Worm (Caenorhabditis elegans) whole organism, early embryonic: ENCODE measurements around the gene ZK757.1.

Experiments
- B0310.2 ChIP-seq: sonication (generic microtip); optimal IDR thresholded peaks from 2 replicates; lab custom pipeline; 2016; ENCODE audit warnings: mild to moderate bottlenecking, missing genetic modification characterization, missing compliant biosample characterization
- F13C5.2 ChIP-seq: sonication (generic microtip); optimal IDR thresholded peaks from 2 replicates; lab custom pipeline; 2017; ENCODE audit warnings: mild to moderate bottlenecking, missing genetic modification characterization, inconsistent platforms, missing compliant biosample characterization
- aly-1 ChIP-seq: sonication (generic microtip); optimal IDR thresholded peaks from 2 replicates; lab custom pipeline; 2016; ENCODE audit warnings: missing genetic modification characterization, missing compliant biosample characterization
- ama-1 ChIP-seq: fragments of 150-350 bp; optimal IDR thresholded peaks from 2 replicates; lab custom pipeline; 2014
- ceh-13 ChIP-seq: fragments of 200-800 bp; sonication (Bioruptor generic); optimal IDR thresholded peaks from 2 replicates; lab custom pipeline; 2018; ENCODE audit warnings: mild to moderate bottlenecking, missing genetic modification characterization, missing compliant biosample characterization
- ceh-36 ChIP-seq: sonication (generic microtip); optimal IDR thresholded peaks from 2 replicates; lab custom pipeline; 2016; ENCODE audit warnings: missing genetic modification characterization, inconsistent platforms, missing compliant biosample characterization
- ets-7 ChIP-seq: sonication (generic microtip); optimal IDR thresholded peaks from 2 replicates; lab custom pipeline; 2016; ENCODE audit warnings: missing genotype, missing genetic modification characterization, missing compliant biosample characterization
- flt-1 ChIP-seq: fragments of 200-800 bp; sonication (Bioruptor generic); IDR thresholded peaks from 2 replicates; pipeline ENCODE4 v1.3.6; 2022; ENCODE audit warnings: missing genetic modification characterization, missing compliant biosample characterization
- hmbx-1 ChIP-seq: sonication (generic microtip); optimal IDR thresholded peaks from 2 replicates; lab custom pipeline; 2016; ENCODE audit warnings: mild to moderate bottlenecking, missing genetic modification characterization, missing compliant biosample characterization
- hmg-4 ChIP-seq: fragments of 200-800 bp; sonication (Bioruptor generic); optimal IDR thresholded peaks from 2 replicates; lab custom pipeline; 2018; ENCODE audit warnings: mild to moderate bottlenecking, missing genetic modification characterization, missing compliant biosample characterization
- hnd-1 ChIP-seq: sonication (generic microtip); optimal IDR thresholded peaks from 2 replicates; lab custom pipeline; 2016; ENCODE audit warnings: missing genetic modification characterization, missing compliant biosample characterization
- pes-1 ChIP-seq: fragments of 200-800 bp; sonication (Bioruptor generic); IDR thresholded peaks from 2 replicates; pipeline ENCODE4 v1.3.6; 2022; ENCODE audit warnings: missing genetic modification reagents, missing genetic modification characterization, missing compliant biosample characterization
- scrt-1 ChIP-seq: fragments of 200-800 bp; sonication (Bioruptor generic); IDR thresholded peaks from 2 replicates; pipeline ENCODE4 v1.3.6; 2022; ENCODE audit warnings: missing genetic modification characterization, missing compliant biosample characterization
- sea-1 ChIP-seq: fragments of 200-800 bp; sonication (Bioruptor generic); conservative IDR thresholded peaks from 2 replicates; pipeline ENCODE4 v1.3.6; 2022; ENCODE audit warnings: missing genetic modification characterization, missing compliant biosample characterization
- tbx-11 ChIP-seq: fragments of 200-800 bp; sonication (Bioruptor generic); IDR thresholded peaks from 2 replicates; pipeline ENCODE4 v1.3.6; 2022; ENCODE audit warnings: missing genetic modification characterization, missing compliant biosample characterization
- tbx-37 ChIP-seq: fragments of 200-800 bp; sonication (Bioruptor generic); conservative IDR thresholded peaks from 2 replicates; pipeline ENCODE4 v1.3.6; 2022; ENCODE audit warnings: missing genetic modification reagents, missing genetic modification characterization, missing compliant biosample characterization
- tra-4 ChIP-seq: sonication (generic microtip); optimal IDR thresholded peaks from 2 replicates; lab custom pipeline; 2017; ENCODE audit warnings: missing genetic modification characterization, missing compliant biosample characterization

ZK757.1 gene

ce11 chrIII:9846093-9846492, 24.8 kb downstream of the ZK757.1 start, which contains the start of gene K11H3.2:
Gene K11H3.2 (plus strand): TSS chrIII:9846393.
- TF ChIP-seq ceh-36 (tag; lab: Kevin White, UChicago) = no peak

ce11 chrIII:9843715-9844114, 27.2 kb downstream of the ZK757.1 start, which contains the start of gene K11H3.5:
Gene K11H3.5 (plus strand): TSS chrIII:9843768.
- TF ChIP-seq sea-1 (GFP tag; lab: Robert Waterston, UW) = no peak
- TF ChIP-seq tra-4 (tag; lab: Kevin White, UChicago) = no peak

- TF ChIP-seq sea-1 (GFP tag; lab: Robert Waterston, UW) (no peak), ceh-36 (tag; lab: Kevin White, UChicago) (no peak), hnd-1 (tag; lab: Kevin White, UChicago) (no peak), tra-4 (tag; lab: Kevin White, UChicago) (no peak), ama-1 (lab: Kevin White, UChicago) (no peak), scrt-1 (GFP tag; lab: Robert Waterston, UW) (no peak), F13C5.2 (tag; lab: Kevin White, UChicago) (no peak), ceh-13 (GFP tag; lab: Kevin White, UChicago) (no peak), B0310.2 (tag; lab: Kevin White, UChicago) (no peak), aly-1 (tag; lab: Kevin White, UChicago) (no peak), flt-1 (GFP tag; lab: Robert Waterston, UW) (no peak), hmbx-1 (tag; lab: Kevin White, UChicago) (no peak), ets-7 (tag; lab: Kevin White, UChicago) (no peak), hmg-4 (no peak)
Measured at ce11 chrIII:9834888-9835287, 36.0 kb downstream of the ZK757.1 start, which contains the start of gene K11H3.8. Gene K11H3.8 (plus strand): TSS chrIII:9835188.

ce11 chrIII:9832569-9832968, 38.4 kb downstream of the ZK757.1 start:
- TF ChIP-seq ets-7 (tag; lab: Kevin White, UChicago) = no peak
- TF ChIP-seq sea-1 (GFP tag; lab: Robert Waterston, UW) = no peak
- no peak for TF ChIP-seq hmbx-1 (tag; lab: Kevin White, UChicago)
- no peak for TF ChIP-seq tra-4 (tag; lab: Kevin White, UChicago)
- TF ChIP-seq scrt-1 (GFP tag; lab: Robert Waterston, UW) = no peak

DNA sequence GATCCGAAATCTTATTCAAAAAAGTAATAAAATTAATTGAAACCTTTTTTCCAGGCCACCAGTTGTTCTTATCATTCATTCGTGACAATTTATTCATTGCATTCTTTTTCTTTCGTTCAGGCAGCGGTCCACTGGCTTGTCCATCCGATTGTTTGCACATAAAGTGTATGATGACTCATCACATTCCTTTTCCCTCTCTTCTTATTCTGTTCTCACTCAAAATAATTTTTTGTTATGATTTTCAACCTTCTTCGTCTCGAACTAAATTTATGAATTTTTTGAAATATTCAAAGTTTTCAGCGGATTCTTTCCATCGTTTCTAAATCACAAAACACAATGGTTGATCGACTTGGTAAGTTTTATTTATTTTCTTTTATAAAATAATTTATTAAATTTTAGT, 40.4 kb downstream of the ZK757.1 start, which contains the start of gene ZK632.12:
TSS of gene ZK632.12 (plus strand) at position 301 of the 400 bp plus-strand sequence.
- TF ChIP-seq ceh-36 (tag; lab: Kevin White, UChicago) (no peak), ceh-13 (GFP tag; lab: Kevin White, UChicago) (no peak), aly-1 (tag; lab: Kevin White, UChicago) (no peak), ets-7 (tag; lab: Kevin White, UChicago) (no peak), sea-1 (GFP tag; lab: Robert Waterston, UW) (no peak), hmbx-1 (tag; lab: Kevin White, UChicago) (no peak), tbx-11 (GFP tag; lab: Robert Waterston, UW) (no peak), tra-4 (tag; lab: Kevin White, UChicago) (no peak), B0310.2 (tag; lab: Kevin White, UChicago) (no peak)

- TF ChIP-seq ceh-13 (GFP tag; lab: Kevin White, UChicago) (no peak), hnd-1 (tag; lab: Kevin White, UChicago) (no peak), tbx-11 (GFP tag; lab: Robert Waterston, UW) (no peak), scrt-1 (GFP tag; lab: Robert Waterston, UW) (no peak), flt-1 (GFP tag; lab: Robert Waterston, UW) (no peak), sea-1 (GFP tag; lab: Robert Waterston, UW) (no peak), ets-7 (tag; lab: Kevin White, UChicago) (no peak), ceh-36 (tag; lab: Kevin White, UChicago) (no peak)
Measured at ce11 chrIII:9827163-9827951, 43.6 kb downstream of the ZK757.1 start, which contains the start of the genes ZK632.10 and ZK632.11. Gene ZK632.10 (minus strand): TSS chrIII:9827722. Gene ZK632.11 (plus strand): TSS chrIII:9827915.

DNA sequence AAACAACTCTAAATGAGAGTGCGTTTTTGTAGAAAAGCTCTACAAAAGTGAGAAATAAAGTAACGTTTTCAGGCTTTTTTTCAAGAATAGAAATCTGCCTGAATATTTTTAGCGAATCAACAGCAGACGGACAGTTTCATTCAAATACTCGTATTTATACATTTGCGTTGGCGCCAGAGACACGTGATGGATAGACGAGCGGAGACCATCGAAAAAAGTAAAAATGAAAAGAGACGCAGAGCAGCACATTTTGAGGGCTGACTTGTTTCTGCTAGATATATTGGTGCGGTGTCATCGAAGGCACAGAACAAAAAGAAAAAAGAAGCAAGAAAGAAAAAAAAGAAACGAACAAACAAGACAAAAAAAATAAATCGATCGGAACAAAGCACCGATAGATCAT, 44.9 kb downstream of the ZK757.1 start:
- TF ChIP-seq scrt-1 (GFP tag; lab: Robert Waterston, UW) (no peak), tbx-11 (GFP tag; lab: Robert Waterston, UW) (no peak), ama-1 (lab: Kevin White, UChicago) (no peak)

DNA sequence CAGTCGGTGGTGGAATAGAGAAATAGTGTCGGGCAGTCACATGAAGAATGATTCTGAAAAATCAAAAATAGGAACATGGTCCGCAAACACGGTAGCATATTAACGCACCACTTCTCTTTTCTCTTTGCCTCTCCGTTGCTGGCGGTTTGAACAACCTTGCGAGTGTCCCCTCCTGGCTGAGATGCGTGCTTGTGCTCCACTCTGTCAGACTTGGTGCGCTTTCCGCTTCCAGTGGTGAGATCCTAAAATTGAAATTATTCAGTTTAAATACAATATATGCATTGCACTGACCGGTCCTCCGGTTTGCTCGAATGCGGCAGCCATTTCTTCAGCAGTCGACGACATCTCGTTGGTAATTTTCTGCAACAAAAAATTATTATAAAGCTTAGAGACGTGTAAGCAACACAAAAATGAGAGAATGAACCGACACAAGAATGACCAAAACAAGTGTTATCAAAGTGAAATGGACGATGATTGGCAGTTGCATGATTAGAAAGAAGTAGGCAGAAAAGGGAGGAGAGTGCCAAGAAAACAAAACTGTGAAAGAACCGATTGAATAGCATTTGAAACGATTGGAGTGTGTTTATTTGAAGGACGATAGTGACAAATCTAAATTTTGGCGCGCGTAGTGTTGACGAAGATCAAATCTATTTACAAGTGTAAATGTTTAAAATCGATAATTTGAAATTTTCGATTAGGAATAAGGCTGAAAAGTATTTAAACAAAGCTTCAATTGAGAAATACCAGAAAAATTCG, 45.7 kb downstream of the ZK757.1 start, which contains the start of gene ZK632.9:
TSS of gene ZK632.9 (minus strand) at position 360 of the 756 bp plus-strand sequence.
- TF ChIP-seq tbx-37 (GFP tag; lab: Robert Waterston, UW) = no peak
- no peak for TF ChIP-seq ets-7 (tag; lab: Kevin White, UChicago)
- TF ChIP-seq flt-1 (GFP tag; lab: Robert Waterston, UW) = no peak
- no peak for TF ChIP-seq hnd-1 (tag; lab: Kevin White, UChicago)
- TF ChIP-seq ceh-13 (GFP tag; lab: Kevin White, UChicago) = no peak
- TF ChIP-seq tbx-11 (GFP tag; lab: Robert Waterston, UW) = no peak
- TF ChIP-seq F13C5.2 (tag; lab: Kevin White, UChicago) = no peak
- TF ChIP-seq pes-1 (GFP tag; lab: Robert Waterston, UW) = no peak
